Worm (Caenorhabditis elegans) whole organism, L4/young adult: ENCODE measurements around the gene ets-8.

Experiments used
- W03F9.2 ChIP-seq: fragments of 150-350 bp; optimal IDR thresholded peaks from 2 replicates; lab custom pipeline; 2014; ENCODE audit warnings: missing biosample characterization, missing genetic modification characterization
- dao-5 ChIP-seq: sonication (generic microtip); optimal IDR thresholded peaks from 2 replicates; lab custom pipeline; 2016; ENCODE audit warnings: missing genotype, missing genetic modification characterization, moderate library complexity, missing compliant biosample characterization
- him-1 ChIP-seq: sonication (generic microtip); optimal IDR thresholded peaks from 2 replicates; lab custom pipeline; 2016; ENCODE audit warnings: missing genotype, missing genetic modification reagents, missing genetic modification characterization, missing compliant biosample characterization

DNA sequence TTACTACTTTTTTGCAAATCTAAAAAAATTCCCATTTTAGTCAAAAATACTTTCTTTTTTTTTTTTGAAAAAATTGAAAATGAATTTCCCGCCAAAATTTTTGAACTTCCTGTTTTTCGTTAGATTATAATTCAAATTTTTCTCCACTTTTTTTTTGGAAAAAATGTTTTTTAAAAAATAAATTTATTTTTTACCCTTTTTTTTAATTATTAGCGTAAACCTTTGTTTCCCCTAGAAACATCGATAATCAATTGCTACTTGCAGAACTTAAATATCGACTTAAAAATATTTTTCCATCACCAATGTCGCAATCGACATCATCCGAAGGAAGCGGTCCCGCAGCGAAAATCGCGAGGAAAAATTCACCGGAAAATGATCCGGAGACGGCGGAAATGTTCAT, 10.1 kb upstream of the ets-8 start, which contains the start of gene cec-2:
- TF ChIP-seq him-1, result no peak
- no peak for TF ChIP-seq W03F9.2
- TF ChIP-seq dao-5 (tag; lab: Kevin White, UChicago), result no peak
